Worm (Caenorhabditis elegans) whole organism, young adult: ENCODE results near the gene cyy-1.

Experiments
- B0019.2 ChIP-seq: fragments of 200-800 bp; sonication (Bioruptor generic); conservative IDR thresholded peaks from 2 replicates; pipeline ENCODE4 v1.3.6; 2022; ENCODE audit warnings: missing genetic modification reagents, missing genetic modification characterization, missing compliant biosample characterization
- B0261.1 ChIP-seq: sonication (generic microtip); optimal IDR thresholded peaks from 2 replicates; lab custom pipeline; 2016; ENCODE audit warnings: mild to moderate bottlenecking, missing genetic modification characterization, moderate library complexity, missing compliant biosample characterization
- B0336.3 ChIP-seq: fragments of 200-800 bp; sonication (Bioruptor generic); IDR thresholded peaks from 2 replicates; pipeline ENCODE4 v1.3.6; 2022; ENCODE audit warnings: missing genetic modification characterization, missing compliant biosample characterization
- C06A6.2 ChIP-seq: fragments of 200-800 bp; sonication (Bioruptor generic); conservative IDR thresholded peaks from 2 replicates; pipeline ENCODE4 v1.3.6; 2022; ENCODE audit warnings: missing genetic modification characterization, missing compliant biosample characterization
- D2030.7 ChIP-seq: fragments of 200-800 bp; sonication (Bioruptor generic); IDR thresholded peaks from 2 replicates; pipeline ENCODE4 v1.3.6; 2022; ENCODE audit warnings: missing genetic modification reagents, missing genetic modification characterization, missing compliant biosample characterization
- F22D6.2 ChIP-seq: sonication (generic microtip); optimal IDR thresholded peaks from 2 replicates; lab custom pipeline; 2016; ENCODE audit warnings: mild to moderate bottlenecking, missing genetic modification characterization, missing compliant biosample characterization
- F23B12.7 ChIP-seq: sonication (generic microtip); optimal IDR thresholded peaks from 2 replicates; lab custom pipeline; 2017; ENCODE audit warnings: missing genetic modification characterization, mild to moderate bottlenecking, missing compliant biosample characterization, antibody characterized with exemption, moderate library complexity; ENCODE audit not compliant: insufficient read depth
- F33H1.4 ChIP-seq: fragments of 200-800 bp; sonication (Bioruptor generic); IDR thresholded peaks from 2 replicates; pipeline ENCODE4 v1.3.6; 2022; ENCODE audit warnings: missing genetic modification reagents, missing genetic modification characterization, missing compliant biosample characterization
- F37B4.10 ChIP-seq: fragments of 200-800 bp; sonication (Bioruptor generic); IDR thresholded peaks from 2 replicates; pipeline ENCODE4 v1.3.6; 2022; ENCODE audit warnings: missing genetic modification characterization, missing compliant biosample characterization
- F52B5.7 ChIP-seq: sonication (generic microtip); optimal IDR thresholded peaks from 2 replicates; lab custom pipeline; 2016; ENCODE audit warnings: mild to moderate bottlenecking, missing genetic modification characterization, missing compliant biosample characterization
- F55B11.4 ChIP-seq: sonication (generic microtip); optimal IDR thresholded peaks from 2 replicates; lab custom pipeline; 2016; ENCODE audit warnings: missing compliant biosample characterization, missing genetic modification characterization, borderline replicate concordance; ENCODE audit not compliant: insufficient read depth
- F57C9.4 ChIP-seq: sonication (generic microtip); optimal IDR thresholded peaks from 2 replicates; lab custom pipeline; 2017; ENCODE audit warnings: mild to moderate bottlenecking, missing genetic modification characterization, missing compliant biosample characterization
- K12H6.12 ChIP-seq: fragments of 200-800 bp; sonication (Bioruptor generic); optimal IDR thresholded peaks from 2 replicates; lab custom pipeline; 2018; ENCODE audit warnings: mild to moderate bottlenecking, missing genetic modification characterization, missing compliant biosample characterization
- T26A5.8 ChIP-seq: sonication (generic microtip); optimal IDR thresholded peaks from 2 replicates; lab custom pipeline; 2016; ENCODE audit warnings: missing genetic modification characterization, missing compliant biosample characterization
- Y56A3A.18 ChIP-seq: fragments of 200-800 bp; sonication (Bioruptor generic); IDR thresholded peaks from 2 replicates; pipeline ENCODE4 v1.3.6; 2022; ENCODE audit warnings: missing genetic modification reagents, missing genetic modification characterization, missing compliant biosample characterization
- Y67H2A.10 ChIP-seq: fragments of 200-800 bp; sonication (Bioruptor generic); conservative IDR thresholded peaks from 2 replicates; pipeline ENCODE4 v1.3.6; 2022; ENCODE audit warnings: missing genetic modification reagents, missing genetic modification characterization, missing compliant biosample characterization
- ZK185.1 ChIP-seq: sonication (generic microtip); optimal IDR thresholded peaks from 2 replicates; lab custom pipeline; 2016; ENCODE audit warnings: mild to moderate bottlenecking, missing genetic modification characterization, missing compliant biosample characterization; ENCODE audit not compliant: poor library complexity, severe bottlenecking
- attf-5 ChIP-seq: fragments of 200-800 bp; sonication (Bioruptor generic); optimal IDR thresholded peaks from 2 replicates; lab custom pipeline; 2018; ENCODE audit warnings: mild to moderate bottlenecking, missing genetic modification characterization, missing compliant biosample characterization
- bed-1 ChIP-seq: fragments of 200-800 bp; sonication (Bioruptor generic); IDR thresholded peaks from 2 replicates; pipeline ENCODE4 v1.3.6; 2022; ENCODE audit warnings: missing genetic modification reagents, missing genetic modification characterization, missing compliant biosample characterization
- ccch-3 ChIP-seq: fragments of 200-800 bp; sonication (Bioruptor generic); optimal IDR thresholded peaks from 2 replicates; lab custom pipeline; 2018; ENCODE audit warnings: mild to moderate bottlenecking, missing genetic modification characterization, missing compliant biosample characterization
- cebp-1 ChIP-seq, 2 experiments: fragments of 200-800 bp in 1 of 2; sonication (Bioruptor generic) in 1 of 2; sonication (generic microtip) in 1 of 2; IDR thresholded peaks in 1 of 2; optimal IDR thresholded peaks in 1 of 2; 2 replicates each; pipeline versions ENCODE4 v1.3.6 to Lab custom; 2017 to 2022; ENCODE audit warnings: missing compliant biosample characterization in 2 of 2, missing genetic modification characterization in 2 of 2, mild to moderate bottlenecking in 1 of 2, missing genetic modification reagents in 1 of 2, moderate library complexity in 1 of 2
- ceh-27 ChIP-seq: fragments of 200-800 bp; sonication (Bioruptor generic); optimal IDR thresholded peaks from 2 replicates; lab custom pipeline; 2018; ENCODE audit warnings: mild to moderate bottlenecking, missing genetic modification characterization, moderate library complexity, missing compliant biosample characterization
- ceh-79 ChIP-seq: sonication (generic microtip); optimal IDR thresholded peaks from 2 replicates; lab custom pipeline; 2017; ENCODE audit warnings: mild to moderate bottlenecking, missing genetic modification characterization, missing compliant biosample characterization
- dpl-1 ChIP-seq: fragments of 150-350 bp; optimal IDR thresholded peaks from 2 replicates; lab custom pipeline; 2014; ENCODE audit warnings: missing biosample characterization, missing genetic modification reagents, missing genetic modification characterization
- egl-44 ChIP-seq: fragments of 200-800 bp; sonication (Bioruptor generic); IDR thresholded peaks from 2 replicates; pipeline ENCODE4 v1.3.6; 2022; ENCODE audit warnings: missing genetic modification reagents, missing genetic modification characterization, missing compliant biosample characterization
- egrh-3 ChIP-seq: fragments of 200-800 bp; sonication (Bioruptor generic); IDR thresholded peaks from 2 replicates; pipeline ENCODE4 v1.3.6; 2022; ENCODE audit warnings: missing genetic modification reagents, missing genetic modification characterization, missing compliant biosample characterization
- ekl-4 ChIP-seq: fragments of 200-800 bp; sonication (Bioruptor generic); IDR thresholded peaks from 2 replicates; pipeline ENCODE4 v1.3.6; 2022; ENCODE audit warnings: missing genetic modification reagents, missing genetic modification characterization, missing compliant biosample characterization
- fkh-3 ChIP-seq: sonication (generic microtip); optimal IDR thresholded peaks from 2 replicates; lab custom pipeline; 2016; ENCODE audit warnings: mild to moderate bottlenecking, missing genetic modification characterization, missing compliant biosample characterization
- gei-17 ChIP-seq: fragments of 200-800 bp; sonication (Bioruptor generic); optimal IDR thresholded peaks from 2 replicates; lab custom pipeline; 2018; ENCODE audit warnings: mild to moderate bottlenecking, missing genetic modification characterization, missing compliant biosample characterization
- hlh-12 ChIP-seq: sonication (generic microtip); optimal IDR thresholded peaks from 2 replicates; lab custom pipeline; 2016; ENCODE audit warnings: missing genetic modification characterization, missing compliant biosample characterization
- hmg-1.2 ChIP-seq: fragments of 200-800 bp; sonication (Bioruptor generic); IDR thresholded peaks from 2 replicates; pipeline ENCODE4 v1.3.6; 2022; ENCODE audit warnings: missing genetic modification reagents, missing genetic modification characterization, missing compliant biosample characterization
- let-607 ChIP-seq, 2 experiments: fragments of 200-800 bp in 1 of 2; sonication (Bioruptor generic) in 1 of 2; sonication (generic microtip) in 1 of 2; optimal IDR thresholded peaks; 2 replicates each; lab custom pipeline; 2016 to 2018; ENCODE audit warnings: mild to moderate bottlenecking in 2 of 2, missing compliant biosample characterization in 2 of 2, missing genetic modification characterization in 2 of 2, moderate library complexity in 2 of 2, missing genotype in 1 of 2
- madf-10 ChIP-seq: sonication (generic microtip); optimal IDR thresholded peaks from 2 replicates; lab custom pipeline; 2016; ENCODE audit warnings: mild to moderate bottlenecking, missing genetic modification characterization, missing compliant biosample characterization
- madf-3 ChIP-seq: fragments of 200-800 bp; sonication (Bioruptor generic); IDR thresholded peaks from 2 replicates; pipeline ENCODE4 v1.3.6; 2022; ENCODE audit warnings: missing genetic modification reagents, missing genetic modification characterization, missing compliant biosample characterization
- mxl-1 ChIP-seq: sonication (generic microtip); optimal IDR thresholded peaks from 2 replicates; lab custom pipeline; 2016; ENCODE audit warnings: missing genetic modification characterization, missing compliant biosample characterization
- nfya-1 ChIP-seq: sonication (generic microtip); optimal IDR thresholded peaks from 2 replicates; lab custom pipeline; 2017; ENCODE audit warnings: antibody characterized with exemption, missing compliant biosample characterization, missing genetic modification characterization, borderline replicate concordance; ENCODE audit not compliant: insufficient read depth
- nfya-2 ChIP-seq: fragments of 200-800 bp; sonication (Bioruptor generic); IDR thresholded peaks from 2 replicates; pipeline ENCODE4 v1.3.6; 2022; ENCODE audit warnings: missing genetic modification reagents, missing genetic modification characterization, missing compliant biosample characterization
- nfyb-1 ChIP-seq: fragments of 200-800 bp; sonication (Bioruptor generic); IDR thresholded peaks from 2 replicates; pipeline ENCODE4 v1.3.6; 2022; ENCODE audit warnings: missing genetic modification reagents, missing genetic modification characterization, missing compliant biosample characterization
- nhr-27 ChIP-seq: fragments of 200-800 bp; sonication (Bioruptor generic); optimal IDR thresholded peaks from 2 replicates; lab custom pipeline; 2018; ENCODE audit warnings: mild to moderate bottlenecking, missing genetic modification characterization, moderate library complexity, missing compliant biosample characterization
- pbrm-1 ChIP-seq: fragments of 200-800 bp; sonication (Bioruptor generic); IDR thresholded peaks from 2 replicates; pipeline ENCODE4 v1.3.6; 2022; ENCODE audit warnings: missing genetic modification reagents, missing genetic modification characterization, missing compliant biosample characterization
- rcor-1 ChIP-seq: fragments of 200-800 bp; sonication (Bioruptor generic); IDR thresholded peaks from 2 replicates; pipeline ENCODE4 v1.3.6; 2022; ENCODE audit warnings: missing genetic modification reagents, missing genetic modification characterization, missing compliant biosample characterization
- repo-1 ChIP-seq: sonication (generic microtip); optimal IDR thresholded peaks from 2 replicates; lab custom pipeline; 2017; ENCODE audit warnings: mild to moderate bottlenecking, missing genetic modification characterization, missing compliant biosample characterization
- snpc-3.4 ChIP-seq: sonication (generic microtip); optimal IDR thresholded peaks from 2 replicates; lab custom pipeline; 2017; ENCODE audit warnings: missing genetic modification characterization, mild to moderate bottlenecking, missing compliant biosample characterization, antibody characterized with exemption, moderate library complexity, missing genotype, missing genetic modification reagents
- tbx-9 ChIP-seq: sonication (generic microtip); optimal IDR thresholded peaks from 2 replicates; lab custom pipeline; 2016; ENCODE audit warnings: borderline replicate concordance, missing genetic modification characterization, inconsistent platforms, missing compliant biosample characterization
- zim-3 ChIP-seq: sonication (generic microtip); optimal IDR thresholded peaks from 2 replicates; lab custom pipeline; 2017; ENCODE audit warnings: mild to moderate bottlenecking, missing genetic modification characterization, moderate library complexity, missing compliant biosample characterization
- ztf-3 ChIP-seq: fragments of 200-800 bp; sonication (Bioruptor generic); optimal IDR thresholded peaks from 2 replicates; lab custom pipeline; 2018; ENCODE audit warnings: mild to moderate bottlenecking, missing genetic modification characterization, missing compliant biosample characterization
- ztf-6 ChIP-seq: fragments of 200-800 bp; sonication (Bioruptor generic); IDR thresholded peaks from 2 replicates; pipeline ENCODE4 v1.3.6; 2022; ENCODE audit warnings: missing genetic modification reagents, missing genetic modification characterization, missing compliant biosample characterization

The cyy-1 gene

ce11 chrIII:8443557-8444131, 38.0 kb downstream of the cyy-1 start, which contains the start of gene ufbp-1 (continued):
- TF ChIP-seq nfya-2 (GFP tag; lab: Robert Waterston, UW) (0 out of 2 replicates have a peak, but pooled peaks have one; percentile 57), madf-3 (GFP tag; lab: Robert Waterston, UW) (peak; percentile 33; the same call in 1 of the 2 replicates), B0019.2 (GFP tag; lab: Robert Waterston, UW) (no peak), F33H1.4 (GFP tag; lab: Robert Waterston, UW) (no peak), B0261.1 (peak; percentile 34), ztf-3 (GFP tag; lab: Kevin White, UChicago) (peak; percentile 57), dpl-1 (GFP tag; lab: Kevin White, UChicago) (no peak), egrh-3 (no peak), pbrm-1 (peak; percentile 85), F55B11.4 (tag; lab: Kevin White, UChicago) (no peak), B0336.3 (GFP tag; lab: Robert Waterston, UW) (peak; percentile 91), C06A6.2 (GFP tag; lab: Robert Waterston, UW) (0 out of 2 replicates have a peak, but pooled peaks have one; percentile 14), let-607 (tag; optimal IDR thresholded peaks at IDR 0.05; lab: Kevin White, UChicago) (peak; percentile 91 to 94), fkh-3 (tag; lab: Kevin White, UChicago) (peak; percentile 34), bed-1 (GFP tag; lab: Robert Waterston, UW) (no peak), ekl-4 (peak; percentile 88), ZK185.1 (peak; percentile 27), F22D6.2 (no peak), egl-44 (GFP tag; lab: Robert Waterston, UW) (peak; percentile 80), D2030.7 (no peak), tbx-9 (no peak), F23B12.7 (tag; lab: Kevin White, UChicago) (peak; percentile 56), cebp-1 (GFP tag; IDR thresholded peaks at IDR 0.05; lab: Robert Waterston, UW) (peak; percentile 53), cebp-1 (tag; optimal IDR thresholded peaks at IDR 0.05; lab: Kevin White, UChicago) (peak; percentile 88), mxl-1 (tag; lab: Kevin White, UChicago) (no peak), F37B4.10 (no peak), madf-10 (tag; lab: Kevin White, UChicago) (peak; percentile 57), ccch-3 (peak; percentile 54), gei-17 (GFP tag; lab: Kevin White, UChicago) (peak; percentile 83), hmg-1.2 (peak; percentile 46), Y56A3A.18 (GFP tag; lab: Robert Waterston, UW) (peak; percentile 91), nfyb-1 (GFP tag; lab: Robert Waterston, UW) (peak; percentile 93), nfya-1 (no peak), K12H6.12 (tag; lab: Kevin White, UChicago) (peak; percentile 83), ztf-6 (GFP tag; lab: Robert Waterston, UW) (no peak), attf-5 (GFP tag; lab: Kevin White, UChicago) (peak; percentile 86), F52B5.7 (tag; lab: Kevin White, UChicago) (peak; percentile 82), T26A5.8 (tag; lab: Kevin White, UChicago) (peak; percentile 77), nhr-27 (tag; lab: Kevin White, UChicago) (peak; percentile 18), zim-3 (tag; lab: Kevin White, UChicago) (peak; percentile 93), rcor-1 (GFP tag; lab: Robert Waterston, UW) (no peak), snpc-3.4 (tag; lab: Kevin White, UChicago) (peak; percentile 53), repo-1 (tag; lab: Kevin White, UChicago) (peak; percentile 96), F57C9.4 (tag; lab: Kevin White, UChicago) (peak; percentile 75), ceh-79 (tag; lab: Kevin White, UChicago) (peak; percentile 96), ceh-27 (GFP tag; lab: Kevin White, UChicago) (peak; percentile 67), hlh-12 (tag; lab: Kevin White, UChicago) (no peak), Y67H2A.10 (GFP tag; lab: Robert Waterston, UW) (no peak)
